Fruit fly (Drosophila melanogaster): ENCODE measurements around the gene CG13251.
A peak's percentile ranks its signal among the peaks of the same experiment; 100 is the strongest.

CG13251 gene

DNA sequence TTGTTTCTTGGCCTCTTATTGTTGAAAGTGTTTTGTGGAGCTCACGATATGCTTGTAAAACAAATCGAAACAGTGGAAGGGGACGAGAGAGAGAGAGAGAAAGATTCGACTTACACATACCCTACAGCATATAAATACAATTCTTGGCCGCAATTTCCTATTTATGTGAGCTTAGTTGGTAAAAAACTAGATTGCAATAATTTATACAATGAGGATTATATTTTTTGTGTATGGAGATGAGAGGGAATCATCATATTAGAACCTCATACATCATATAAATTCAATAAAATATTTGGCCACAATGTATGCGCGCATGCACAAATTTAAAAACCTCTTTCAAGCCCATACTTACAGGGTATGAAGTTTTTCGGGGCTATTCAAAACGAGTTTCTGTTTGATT is 6.4 kb upstream of the CG13251 start (continued):
- TF ChIP-seq gcm (GFP tag; optimal IDR thresholded peaks at IDR 0.05) (peak; percentile 4), CG12071 (GFP tag; optimal IDR thresholded peaks at IDR 0.05) (no peak), Hr51 (GFP tag; optimal IDR thresholded peaks at IDR 0.05) (peak in 1 of 2 experiments; percentile 52), exex (tag; optimal IDR thresholded peaks at IDR 0.05) (no peak), jing (GFP tag; optimal IDR thresholded peaks at IDR 0.05) (peak; percentile 13), MBD-R2 (GFP tag; IDR thresholded peaks at IDR 0.05) (no peak), HLHmδ (GFP tag; optimal IDR thresholded peaks at IDR 0.05) (no peak), CG4820 (GFP tag; optimal IDR thresholded peaks at IDR 0.05) (peak; percentile 53), Xbp1 (GFP tag; optimal IDR thresholded peaks at IDR 0.05) (peak; percentile 25), Camta (GFP tag; optimal IDR thresholded peaks at IDR 0.05) (peak; percentile 50), HmgD (GFP tag; optimal IDR thresholded peaks at IDR 0.05) (no peak), bab2 (GFP tag; optimal IDR thresholded peaks at IDR 0.05) (peak; percentile 39), chinmo (GFP tag; IDR thresholded peaks at IDR 0.05; ENCODE audit: partially characterized antibody) (no peak), Atf-2 (GFP tag; optimal IDR thresholded peaks at IDR 0.05) (no peak), slbo (GFP tag; IDR thresholded peaks at IDR 0.05) (no peak), CG3726 (GFP tag; IDR thresholded peaks at IDR 0.05) (0 out of 3 replicates have a peak, but pooled peaks have one; percentile 26), Hr3 (GFP tag; optimal IDR thresholded peaks at IDR 0.05) (peak; percentile 22), corto (GFP tag; optimal IDR thresholded peaks at IDR 0.05) (no peak), jumu (GFP tag; optimal IDR thresholded peaks at IDR 0.05) (no peak), Bgb (GFP tag; IDR thresholded peaks at IDR 0.05; ENCODE audit: partially characterized antibody) (no peak), Deaf1 (tag; optimal IDR thresholded peaks at IDR 0.05) (no peak), unc-4 (GFP tag; IDR thresholded peaks at IDR 0.05; ENCODE audit: partially characterized antibody) (no peak), YL-1 (GFP tag; optimal IDR thresholded peaks at IDR 0.05) (no peak), CG32532 (GFP tag; IDR thresholded peaks at IDR 0.05) (no peak), CG14050 (GFP tag; IDR thresholded peaks at IDR 0.05) (no peak), otp (GFP tag; IDR thresholded peaks at IDR 0.05) (no peak), BtbVII (GFP tag; optimal IDR thresholded peaks at IDR 0.05) (no peak), CG15514 (GFP tag; optimal IDR thresholded peaks at IDR 0.05) (no peak), Dref (GFP tag; IDR thresholded peaks at IDR 0.05) (no peak), ssp (GFP tag; IDR thresholded peaks at IDR 0.05) (no peak), Nf-YC (tag; optimal IDR thresholded peaks at IDR 0.05) (no peak), CG9215 (GFP tag; IDR thresholded peaks at IDR 0.05) (no peak), CG6254 (GFP tag; optimal IDR thresholded peaks at IDR 0.05) (peak; percentile 19), dm (GFP tag; optimal IDR thresholded peaks at IDR 0.05) (no peak), scrt (GFP tag; optimal IDR thresholded peaks at IDR 0.05) (peak; percentile 9), HmgZ (tag; optimal IDR thresholded peaks at IDR 0.05) (no peak), NC2β (GFP tag; optimal IDR thresholded peaks at IDR 0.05) (peak; percentile 6), CG4328 (GFP tag; optimal IDR thresholded peaks at IDR 0.05) (no peak), nau (GFP tag; optimal IDR thresholded peaks at IDR 0.05) (no peak), Bdp1 (GFP tag; optimal IDR thresholded peaks at IDR 0.05) (no peak), CG3065 (GFP tag; optimal IDR thresholded peaks at IDR 0.05) (no peak), tll (GFP tag; optimal IDR thresholded peaks at IDR 0.05) (no peak), disco-r (GFP tag; optimal IDR thresholded peaks at IDR 0.05) (no peak), dysf (GFP tag; IDR thresholded peaks at IDR 0.05) (peak; percentile 58), CG18262 (tag; optimal IDR thresholded peaks at IDR 0.05) (peak; percentile 74), CG4854 (GFP tag; optimal IDR thresholded peaks at IDR 0.05) (no peak), danr (GFP tag; IDR thresholded peaks at IDR 0.05) (no peak), CG12299 (tag; optimal IDR thresholded peaks at IDR 0.05) (no peak), CG6689 (GFP tag; IDR thresholded peaks at IDR 0.05) (peak; percentile 52; the same call in 1 of the 2 replicates), Lim3 (GFP tag; IDR thresholded peaks at IDR 0.05) (no peak), ham (GFP tag; IDR thresholded peaks at IDR 0.05) (no peak)
